Worm (Caenorhabditis elegans) whole organism, L4 larva: ENCODE data around the gene clhm-1.

ENCODE experiments used
- D1046.2 ChIP-seq: fragments of 200-800 bp; sonication (Bioruptor generic); IDR thresholded peaks from 2 replicates; pipeline ENCODE4 v1.3.6; 2022; ENCODE audit warnings: missing genetic modification characterization, missing compliant biosample characterization
- F10B5.3 ChIP-seq: sonication (generic microtip); optimal IDR thresholded peaks from 2 replicates; lab custom pipeline; 2016; ENCODE audit warnings: mild to moderate bottlenecking, missing genetic modification characterization, missing compliant biosample characterization
- F37D6.2 ChIP-seq: sonication (generic microtip); optimal IDR thresholded peaks from 2 replicates; lab custom pipeline; 2016; ENCODE audit warnings: mild to moderate bottlenecking, missing genetic modification characterization, missing compliant biosample characterization
- F49E8.2 ChIP-seq: sonication (generic microtip); optimal IDR thresholded peaks from 2 replicates; lab custom pipeline; 2016; ENCODE audit warnings: missing compliant biosample characterization, mild to moderate bottlenecking, missing genetic modification characterization, borderline replicate concordance
- T20F7.1 ChIP-seq: fragments of 200-800 bp; sonication (Bioruptor generic); optimal IDR thresholded peaks from 2 replicates; lab custom pipeline; 2018; ENCODE audit warnings: mild to moderate bottlenecking, missing genetic modification characterization, missing compliant biosample characterization
- T26A8.4 ChIP-seq: fragments of 200-800 bp; sonication (Bioruptor generic); IDR thresholded peaks from 2 replicates; pipeline ENCODE4 v1.3.6; 2022; ENCODE audit warnings: missing genetic modification characterization, missing compliant biosample characterization
- Y48G9A.11 ChIP-seq: fragments of 200-800 bp; sonication (Bioruptor generic); IDR thresholded peaks from 2 replicates; pipeline ENCODE4 v1.3.6; 2022; ENCODE audit warnings: missing genetic modification reagents, missing genetic modification characterization, missing compliant biosample characterization
- Y5F2A.4 ChIP-seq: fragments of 200-800 bp; sonication (Bioruptor generic); optimal IDR thresholded peaks from 2 replicates; lab custom pipeline; 2018; ENCODE audit warnings: mild to moderate bottlenecking, missing genetic modification characterization, missing compliant biosample characterization
- ZK546.5 ChIP-seq, 2 experiments: sonication (generic microtip); optimal IDR thresholded peaks; 2 replicates each; lab custom pipeline; 2017; ENCODE audit warnings: missing biosample characterization in 2 of 2, missing genetic modification characterization in 2 of 2
- aha-1 ChIP-seq: fragments of 150-350 bp; peaks from one replicate; lab custom pipeline; 2014; ENCODE audit warnings: missing biosample characterization, missing genetic modification characterization
- ceh-20 ChIP-seq: fragments of 200-800 bp; sonication (Bioruptor generic); IDR thresholded peaks from 2 replicates; pipeline ENCODE4 v1.3.6; 2022; ENCODE audit warnings: missing genetic modification reagents, missing genetic modification characterization, missing compliant biosample characterization
- ceh-44 ChIP-seq: fragments of 200-800 bp; sonication (Bioruptor generic); IDR thresholded peaks from 2 replicates; pipeline ENCODE4 v1.3.6; 2022; ENCODE audit warnings: missing genetic modification reagents, missing genetic modification characterization, missing compliant biosample characterization
- ces-1 ChIP-seq: fragments of 150-350 bp; sonication (generic microtip); optimal IDR thresholded peaks from 4 replicates; lab custom pipeline; 2014; ENCODE audit warnings: missing biosample characterization, missing genetic modification reagents, missing genetic modification characterization
- ctbp-1 ChIP-seq: fragments of 200-800 bp; sonication (Bioruptor generic); IDR thresholded peaks from 2 replicates; pipeline ENCODE4 v1.3.6; 2022; ENCODE audit warnings: missing genetic modification reagents, missing genetic modification characterization, missing compliant biosample characterization
- daf-16 ChIP-seq, 3 experiments: sonication (generic microtip); optimal IDR thresholded peaks; 2 replicates each; lab custom pipeline; 2016 to 2017; ENCODE audit warnings: missing genetic modification characterization in 3 of 3, missing genetic modification reagents in 3 of 3, mild to moderate bottlenecking in 2 of 3, missing compliant biosample characterization in 2 of 3, missing biosample characterization in 1 of 3, moderate library complexity in 1 of 3
- dmd-6 ChIP-seq: fragments of 200-800 bp; sonication (Bioruptor generic); IDR thresholded peaks from 2 replicates; pipeline ENCODE4 v1.3.6; 2022; ENCODE audit warnings: missing genetic modification reagents, missing genetic modification characterization, missing compliant biosample characterization
- dmd-9 ChIP-seq: fragments of 200-800 bp; sonication (Bioruptor generic); IDR thresholded peaks from 2 replicates; pipeline ENCODE4 v1.3.6; 2022; ENCODE audit warnings: missing genetic modification reagents, missing genetic modification characterization, missing compliant biosample characterization
- dpl-1 ChIP-seq: fragments of 150-350 bp; optimal IDR thresholded peaks from 2 replicates; lab custom pipeline; 2014; ENCODE audit warnings: missing biosample characterization, missing genetic modification reagents, missing genetic modification characterization
- egl-43 ChIP-seq: fragments of 200-800 bp; sonication (Bioruptor generic); IDR thresholded peaks from 2 replicates; pipeline ENCODE4 v1.3.6; 2022; ENCODE audit warnings: missing genetic modification reagents, missing genetic modification characterization, missing compliant biosample characterization
- fkh-10 ChIP-seq: fragments of 150-350 bp; optimal IDR thresholded peaks from 2 replicates; lab custom pipeline; 2014; ENCODE audit warnings: missing biosample characterization, missing genetic modification reagents, missing genetic modification characterization
- hlh-11 ChIP-seq: fragments of 200-800 bp; sonication (Bioruptor generic); optimal IDR thresholded peaks from 2 replicates; lab custom pipeline; 2018; ENCODE audit warnings: mild to moderate bottlenecking, missing genetic modification characterization, missing compliant biosample characterization
- hlh-30 ChIP-seq: sonication (generic microtip); optimal IDR thresholded peaks from 2 replicates; lab custom pipeline; 2017; ENCODE audit warnings: antibody characterized with exemption, mild to moderate bottlenecking, missing genetic modification characterization, missing compliant biosample characterization; ENCODE audit not compliant: insufficient read depth
- hmg-1.1 ChIP-seq: fragments of 200-800 bp; sonication (Bioruptor generic); IDR thresholded peaks from 2 replicates; pipeline ENCODE4 v1.3.6; 2022; ENCODE audit warnings: missing genetic modification reagents, missing genetic modification characterization, missing compliant biosample characterization
- lim-7 ChIP-seq: fragments of 200-800 bp; sonication (Bioruptor generic); IDR thresholded peaks from 2 replicates; pipeline ENCODE4 v1.3.6; 2022; ENCODE audit warnings: missing genetic modification characterization, missing compliant biosample characterization
- lin-13 ChIP-seq: fragments of 150-350 bp; optimal IDR thresholded peaks from 2 replicates; lab custom pipeline; 2014; ENCODE audit warnings: missing biosample characterization, missing genetic modification reagents, missing genetic modification characterization
- lin-29 ChIP-seq: fragments of 200-800 bp; sonication (Bioruptor generic); IDR thresholded peaks from 2 replicates; pipeline ENCODE4 v1.3.6; 2022; ENCODE audit warnings: missing genetic modification reagents, missing genetic modification characterization, missing compliant biosample characterization
- lir-3 ChIP-seq: sonication (generic microtip); optimal IDR thresholded peaks from 2 replicates; lab custom pipeline; 2016; ENCODE audit warnings: mild to moderate bottlenecking, missing genetic modification characterization, missing compliant biosample characterization
- madf-5 ChIP-seq, 2 experiments: fragments of 200-800 bp; sonication (Bioruptor generic); IDR thresholded peaks; 2 replicates each; pipeline ENCODE4 v1.3.6; 2022; ENCODE audit warnings: missing compliant biosample characterization in 2 of 2, missing genetic modification characterization in 2 of 2
- madf-9 ChIP-seq: fragments of 200-800 bp; sonication (Bioruptor generic); conservative IDR thresholded peaks from 2 replicates; pipeline ENCODE4 v1.3.6; 2022; ENCODE audit warnings: missing genetic modification reagents, missing genetic modification characterization, missing compliant biosample characterization
- mep-1 ChIP-seq: fragments of 150-350 bp; sonication (generic microtip); optimal IDR thresholded peaks from 3 replicates; lab custom pipeline; 2014; ENCODE audit warnings: missing biosample characterization, missing genetic modification characterization
- mes-2 ChIP-seq: sonication (generic microtip); optimal IDR thresholded peaks from 2 replicates; lab custom pipeline; 2016; ENCODE audit warnings: missing genotype, mild to moderate bottlenecking, missing genetic modification characterization, missing compliant biosample characterization; ENCODE audit not compliant: poor library complexity, severe bottlenecking
- mxl-2 ChIP-seq: fragments of 200-800 bp; sonication (Bioruptor generic); conservative IDR thresholded peaks from 2 replicates; pipeline ENCODE4 v1.3.6; 2022; ENCODE audit warnings: missing genetic modification reagents, missing genetic modification characterization, missing compliant biosample characterization
- mxl-3 ChIP-seq: fragments of 200-800 bp; sonication (Bioruptor generic); optimal IDR thresholded peaks from 2 replicates; lab custom pipeline; 2018; ENCODE audit warnings: mild to moderate bottlenecking, missing genetic modification characterization, missing compliant biosample characterization
- nhr-28 ChIP-seq: fragments of 150-350 bp; optimal IDR thresholded peaks from 2 replicates; lab custom pipeline; 2014; ENCODE audit warnings: missing biosample characterization, missing genetic modification characterization
- nhr-41 ChIP-seq: fragments of 200-800 bp; sonication (Bioruptor generic); IDR thresholded peaks from 2 replicates; pipeline ENCODE4 v1.3.6; 2022; ENCODE audit warnings: missing genetic modification reagents, missing genetic modification characterization, missing compliant biosample characterization
- nhr-42 ChIP-seq: fragments of 200-800 bp; sonication (Bioruptor generic); IDR thresholded peaks from 2 replicates; pipeline ENCODE4 v1.3.6; 2022; ENCODE audit warnings: missing genetic modification characterization, missing compliant biosample characterization
- nhr-77 ChIP-seq: fragments of 150-350 bp; optimal IDR thresholded peaks from 2 replicates; lab custom pipeline; 2014; ENCODE audit warnings: missing biosample characterization, missing genetic modification characterization
- php-3 ChIP-seq: fragments of 200-800 bp; sonication (Bioruptor generic); IDR thresholded peaks from 2 replicates; pipeline ENCODE4 v1.3.6; 2022; ENCODE audit warnings: missing genetic modification reagents, missing genetic modification characterization, missing compliant biosample characterization
- pqm-1 ChIP-seq: sonication (generic microtip); optimal IDR thresholded peaks from 2 replicates; lab custom pipeline; 2017; ENCODE audit warnings: missing biosample characterization, missing genetic modification characterization
- rbr-2 ChIP-seq: sonication (generic microtip); optimal IDR thresholded peaks from 2 replicates; lab custom pipeline; 2016; ENCODE audit warnings: missing genotype, missing genetic modification characterization, missing compliant biosample characterization
- set-16 ChIP-seq: fragments of 200-800 bp; sonication (Bioruptor generic); IDR thresholded peaks from 2 replicates; pipeline ENCODE4 v1.3.6; 2022; ENCODE audit warnings: missing genetic modification reagents, missing genetic modification characterization, missing compliant biosample characterization
- skn-1 ChIP-seq: fragments of 150-350 bp; optimal IDR thresholded peaks from 2 replicates; lab custom pipeline; 2014; ENCODE audit warnings: missing biosample characterization, missing genetic modification characterization
- spr-3 ChIP-seq: fragments of 200-800 bp; sonication (Bioruptor generic); optimal IDR thresholded peaks from 2 replicates; lab custom pipeline; 2018; ENCODE audit warnings: mild to moderate bottlenecking, missing genetic modification characterization, missing compliant biosample characterization
- unc-130 ChIP-seq: sonication (generic microtip); optimal IDR thresholded peaks from 2 replicates; lab custom pipeline; 2016; ENCODE audit warnings: missing genetic modification reagents, missing genetic modification characterization, missing compliant biosample characterization
- ztf-7 ChIP-seq: fragments of 150-350 bp; optimal IDR thresholded peaks from 2 replicates; lab custom pipeline; 2014; ENCODE audit warnings: missing biosample characterization, missing genetic modification characterization

clhm-1 gene

ce11 chrII:6888211-6888610, 17.4 kb upstream of the clhm-1 start (continued):
- TF ChIP-seq hmg-1.1 (GFP tag; lab: Robert Waterston, UW) (0 out of 2 replicates have a peak, but pooled peaks have one; percentile 32), dmd-6 (GFP tag; lab: Robert Waterston, UW) (peak; percentile 33; the same call in 1 of the 2 replicates), mxl-3 (GFP tag; lab: Kevin White, UChicago) (no peak), fkh-10 (GFP tag; lab: Kevin White, UChicago) (no peak), lin-13 (GFP tag; lab: Kevin White, UChicago) (no peak), lim-7 (GFP tag; lab: Robert Waterston, UW) (no peak), ZK546.5 (tag; optimal IDR thresholded peaks at IDR 0.05; lab: Kevin White, UChicago) (no peak), madf-9 (GFP tag; lab: Robert Waterston, UW) (no peak), nhr-42 (GFP tag; lab: Robert Waterston, UW) (peak; percentile 64), php-3 (GFP tag; lab: Robert Waterston, UW) (peak; percentile 85), dmd-9 (0 out of 2 replicates have a peak, but pooled peaks have one; percentile 3), pqm-1 (tag; lab: Kevin White, UChicago) (peak; percentile 17), daf-16 (GFP tag; optimal IDR thresholded peaks at IDR 0.05; lab: Kevin White, UChicago) (peak; percentile 27 to 63), daf-16 (tag; optimal IDR thresholded peaks at IDR 0.05; lab: Kevin White, UChicago) (peak; percentile 64), mes-2 (peak; percentile 42), nhr-28 (tag; lab: Kevin White, UChicago) (peak; percentile 49), Y48G9A.11 (0 out of 2 replicates have a peak, but pooled peaks have one; percentile 45), nhr-77 (tag; lab: Kevin White, UChicago) (peak; percentile 80), Y5F2A.4 (GFP tag; lab: Kevin White, UChicago) (no peak), ceh-20 (GFP tag; lab: Robert Waterston, UW) (0 out of 2 replicates have a peak, but pooled peaks have one; percentile 28), F37D6.2 (tag; lab: Kevin White, UChicago) (no peak), F10B5.3 (no peak), lin-29 (0 out of 2 replicates have a peak, but pooled peaks have one; percentile 35), lir-3 (no peak), spr-3 (GFP tag; lab: Kevin White, UChicago) (no peak), set-16 (GFP tag; lab: Robert Waterston, UW) (no peak), D1046.2 (no peak), dpl-1 (GFP tag; lab: Kevin White, UChicago) (no peak), ctbp-1 (GFP tag; lab: Robert Waterston, UW) (no peak), skn-1 (no peak), mxl-2 (GFP tag; lab: Robert Waterston, UW) (no peak), rbr-2 (tag; lab: Kevin White, UChicago) (peak; percentile 20), T26A8.4 (GFP tag; lab: Robert Waterston, UW) (peak; percentile 79), T20F7.1 (GFP tag; lab: Kevin White, UChicago) (peak; percentile 69), F49E8.2 (no peak), ztf-7 (tag; lab: Kevin White, UChicago) (no peak), madf-5 (GFP tag; IDR thresholded peaks at IDR 0.05; lab: Robert Waterston, UW) (no peak), egl-43 (GFP tag; lab: Robert Waterston, UW) (no peak), hlh-30 (tag; lab: Kevin White, UChicago) (peak; percentile 22), mep-1 (tag; lab: Kevin White, UChicago) (peak; percentile 90)

ce11 chrII:6887319-6888005, 16.7 kb upstream of the clhm-1 start, which contains the start of gene pmp-2:
Gene pmp-2 (minus strand): TSS chrII:6887805.
- TF ChIP-seq aha-1 (tag; lab: Kevin White, UChicago) (no peak), pqm-1 (tag; lab: Kevin White, UChicago) (peak; percentile 29), unc-130 (GFP tag; lab: Kevin White, UChicago) (no peak), hlh-11 (peak; percentile 1), nhr-28 (tag; lab: Kevin White, UChicago) (peak; percentile 75), ceh-44 (GFP tag; lab: Robert Waterston, UW) (no peak), dmd-6 (GFP tag; lab: Robert Waterston, UW) (0 out of 2 replicates have a peak, but pooled peaks have one; percentile 14), ces-1 (GFP tag; lab: Kevin White, UChicago) (no peak), daf-16 (GFP tag; optimal IDR thresholded peaks at IDR 0.05; lab: Kevin White, UChicago) (no peak), daf-16 (tag; optimal IDR thresholded peaks at IDR 0.05; lab: Kevin White, UChicago) (peak; percentile 23), nhr-41 (GFP tag; lab: Robert Waterston, UW) (0 out of 2 replicates have a peak, but pooled peaks have one; percentile 21)
